Worm (Caenorhabditis elegans): ENCODE data around the gene srw-142.

DNA sequence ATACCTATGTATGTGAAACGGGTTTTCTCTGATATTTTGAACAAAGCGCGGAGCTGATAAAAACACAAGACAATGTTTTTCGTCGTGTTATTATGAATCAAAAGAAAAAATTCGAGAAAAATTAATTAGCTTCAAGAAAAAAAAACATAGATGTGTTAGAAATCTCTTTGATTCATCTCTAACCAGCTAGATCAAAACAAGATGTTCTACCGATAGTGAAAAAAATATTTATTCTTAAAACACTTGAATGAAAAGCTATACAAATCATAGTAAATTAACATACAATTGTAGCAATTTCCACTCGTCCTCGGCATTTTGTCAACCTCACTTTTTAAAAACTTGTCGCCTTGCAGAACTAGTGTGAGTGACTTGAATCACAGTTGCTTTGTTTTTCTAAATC lies 15.9 kb downstream of the srw-142 start:
- TF ChIP-seq dve-1 (tag; optimal IDR thresholded peaks at IDR 0.05) (no peak), ceh-2 (tag; optimal IDR thresholded peaks at IDR 0.05) (no peak), ref-2 (tag; optimal IDR thresholded peaks at IDR 0.05) (no peak), T23F11.4 (GFP tag; optimal IDR thresholded peaks at IDR 0.05) (no peak), tbx-2 (tag; optimal IDR thresholded peaks at IDR 0.05) (no peak), ama-1 (optimal IDR thresholded peaks at IDR 0.05) (no peak), rnt-1 (tag; optimal IDR thresholded peaks at IDR 0.05) (no peak), lim-6 (tag; optimal IDR thresholded peaks at IDR 0.05) (no peak)
